Fruit fly (Drosophila melanogaster): ENCODE data around the gene Mcm10.

The Mcm10 gene

DNA sequence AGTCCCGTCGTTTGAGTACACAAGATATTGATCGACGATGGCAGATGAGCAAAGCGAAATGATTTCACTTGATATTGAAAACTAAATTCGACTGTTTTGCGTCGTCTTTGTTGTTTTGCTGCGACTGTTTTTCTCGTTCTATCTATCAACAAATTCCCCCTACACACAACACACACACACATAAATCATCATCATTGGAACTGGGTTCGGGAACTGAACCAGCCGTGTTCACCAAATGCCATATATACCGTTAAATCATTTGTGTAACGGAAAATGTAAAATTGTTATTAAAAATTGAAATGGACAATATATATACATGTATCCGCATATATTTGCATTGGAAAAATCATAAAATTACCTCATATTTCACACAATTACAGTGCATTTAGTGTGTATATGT, 40.7 kb downstream of the Mcm10 start, which contains the start of gene Atg18b (continued):
- TF ChIP-seq CG8281 (tag; optimal IDR thresholded peaks at IDR 0.05) (no peak), Dip3 (GFP tag; optimal IDR thresholded peaks at IDR 0.05) (no peak), CG9437 (GFP tag; optimal IDR thresholded peaks at IDR 0.05) (no peak), Hsf (GFP tag; optimal IDR thresholded peaks at IDR 0.05) (no peak), row (GFP tag; IDR thresholded peaks at IDR 0.05) (0 out of 3 replicates have a peak, but pooled peaks have one; percentile 11), zen (tag; optimal IDR thresholded peaks at IDR 0.05) (no peak), Stat92E (GFP tag; optimal IDR thresholded peaks at IDR 0.05) (no peak), ash1 (GFP tag; optimal IDR thresholded peaks at IDR 0.05) (no peak), pb (GFP tag; optimal IDR thresholded peaks at IDR 0.05) (no peak), CG11093 (GFP tag; IDR thresholded peaks at IDR 0.05) (no peak), CG10462 (GFP tag; optimal IDR thresholded peaks at IDR 0.05) (peak; percentile 84), CG2678 (tag; optimal IDR thresholded peaks at IDR 0.05) (no peak), ap (GFP tag; IDR thresholded peaks at IDR 0.05) (no peak), cg (GFP tag; optimal IDR thresholded peaks at IDR 0.05) (peak; percentile 62), Jarid2 (GFP tag; optimal IDR thresholded peaks at IDR 0.05) (no peak), run (tag; optimal IDR thresholded peaks at IDR 0.05) (no peak)

DNA sequence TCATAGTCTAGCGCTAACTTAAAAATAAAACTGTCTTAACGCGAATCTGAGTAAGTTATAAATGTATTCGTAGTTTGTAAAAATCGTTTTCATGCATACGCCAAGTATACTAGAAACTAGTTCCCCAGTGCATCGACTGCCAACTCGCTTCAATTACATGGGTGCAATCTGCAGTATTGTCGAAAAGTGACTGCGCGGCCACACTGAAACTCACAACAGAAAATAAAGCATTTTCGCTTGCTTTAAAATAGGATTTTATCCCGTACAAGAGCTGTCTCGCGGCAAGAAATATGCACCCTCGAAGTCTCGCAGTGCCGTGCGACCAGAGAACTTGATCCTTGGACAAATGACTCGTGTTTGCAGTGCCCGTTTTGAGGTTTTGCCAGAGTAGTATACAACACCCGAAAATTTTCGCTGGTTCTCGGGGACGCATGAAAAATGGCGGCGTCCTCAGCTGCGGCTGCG, 41.4 kb downstream of the Mcm10 start, which contains the start of gene CG8677:
CG8677 (plus strand) TSS at position 199 of the 465 bp plus-strand sequence.
- TF ChIP-seq chn (GFP tag; optimal IDR thresholded peaks at IDR 0.05), result no peak
- no peak for TF ChIP-seq CG6813 (GFP tag; optimal IDR thresholded peaks at IDR 0.05)
- peak; percentile 69 for TF ChIP-seq YL-1 (GFP tag; optimal IDR thresholded peaks at IDR 0.05)
- no peak for TF ChIP-seq CG18764 (GFP tag; optimal IDR thresholded peaks at IDR 0.05)
- 0 out of 2 replicates have a peak, but pooled peaks have one; percentile 22 for TF ChIP-seq Ptx1 (GFP tag; IDR thresholded peaks at IDR 0.05)
- no peak for TF ChIP-seq dimm (GFP tag; IDR thresholded peaks at IDR 0.05)
- peak; percentile 90 for TF ChIP-seq phol (tag; optimal IDR thresholded peaks at IDR 0.05)
- no peak for TF ChIP-seq CG10431 (GFP tag; optimal IDR thresholded peaks at IDR 0.05)
- no peak for TF ChIP-seq CG31365 (tag; optimal IDR thresholded peaks at IDR 0.05)
- no peak for TF ChIP-seq Doc3 (GFP tag; IDR thresholded peaks at IDR 0.05; ENCODE audit: partially characterized antibody)
- peak; percentile 29 for TF ChIP-seq Elba2 (GFP tag; optimal IDR thresholded peaks at IDR 0.05)
- TF ChIP-seq Opbp (GFP tag; IDR thresholded peaks at IDR 0.05; ENCODE audit: partially characterized antibody), result 0 out of 3 replicates have a peak, but pooled peaks have one; percentile 40
- TF ChIP-seq sens-2 (GFP tag; IDR thresholded peaks at IDR 0.05), result no peak
- peak in 1 of 2 experiments; percentile 1 for TF ChIP-seq dpn (GFP tag; optimal IDR thresholded peaks at IDR 0.05)
- peak; percentile 11 for TF ChIP-seq CG30020 (tag; optimal IDR thresholded peaks at IDR 0.05)
- no peak for TF ChIP-seq Abd-B (GFP tag; optimal IDR thresholded peaks at IDR 0.05)
- TF ChIP-seq pros (GFP tag; optimal IDR thresholded peaks at IDR 0.05), result no peak
- peak; percentile 49 for TF ChIP-seq CG9932 (GFP tag; IDR thresholded peaks at IDR 0.05)
- TF ChIP-seq Rfx (GFP tag; IDR thresholded peaks at IDR 0.05), result peak; percentile 63
- no peak for TF ChIP-seq seq (GFP tag; IDR thresholded peaks at IDR 0.05)
- TF ChIP-seq ranshi (GFP tag; IDR thresholded peaks at IDR 0.05), result no peak
- peak; percentile 47 for TF ChIP-seq CG17829 (tag; optimal IDR thresholded peaks at IDR 0.05)
- peak; percentile 15; the same call in 1 of the 2 replicates for TF ChIP-seq danr (GFP tag; IDR thresholded peaks at IDR 0.05)
- peak; percentile 51 for TF ChIP-seq CG12391 (tag; optimal IDR thresholded peaks at IDR 0.05)
- TF ChIP-seq disco-r (GFP tag; optimal IDR thresholded peaks at IDR 0.05), result no peak
- TF ChIP-seq CG15514 (GFP tag; optimal IDR thresholded peaks at IDR 0.05), result peak; percentile 98
- no peak for TF ChIP-seq onecut (GFP tag; IDR thresholded peaks at IDR 0.05)
- TF ChIP-seq Bgb (GFP tag; IDR thresholded peaks at IDR 0.05; ENCODE audit: partially characterized antibody), result no peak
- 0 out of 3 replicates have a peak, but pooled peaks have one; percentile 36 for TF ChIP-seq CG16813 (GFP tag; IDR thresholded peaks at IDR 0.05; ENCODE audit: partially characterized antibody)
- peak; percentile 13 for TF ChIP-seq CG12299 (tag; optimal IDR thresholded peaks at IDR 0.05)
- TF ChIP-seq CG10959 (GFP tag; IDR thresholded peaks at IDR 0.05), result no peak
- TF ChIP-seq HLH4C (GFP tag; IDR thresholded peaks at IDR 0.05; ENCODE audit: partially characterized antibody), result peak; percentile 42; the same call in 1 of the 3 replicates
- 0 out of 3 replicates have a peak, but pooled peaks have one; percentile 9 for TF ChIP-seq zfh1 (GFP tag; IDR thresholded peaks at IDR 0.05)
- TF ChIP-seq Doc2 (GFP tag; IDR thresholded peaks at IDR 0.05), result no peak
